Worm (Caenorhabditis elegans) whole organism, L4 larva: ENCODE results near the gene gei-15.
A peak's percentile ranks its signal among the peaks of the same experiment; 100 is the strongest.

Experiments
- D1046.2 ChIP-seq: fragments of 200-800 bp; sonication (Bioruptor generic); IDR thresholded peaks from 2 replicates; pipeline ENCODE4 v1.3.6; 2022; ENCODE audit warnings: missing genetic modification characterization, missing compliant biosample characterization
- F10B5.3 ChIP-seq: sonication (generic microtip); optimal IDR thresholded peaks from 2 replicates; lab custom pipeline; 2016; ENCODE audit warnings: mild to moderate bottlenecking, missing genetic modification characterization, missing compliant biosample characterization
- F49E8.2 ChIP-seq: sonication (generic microtip); optimal IDR thresholded peaks from 2 replicates; lab custom pipeline; 2016; ENCODE audit warnings: missing compliant biosample characterization, mild to moderate bottlenecking, missing genetic modification characterization, borderline replicate concordance
- T20F7.1 ChIP-seq: fragments of 200-800 bp; sonication (Bioruptor generic); optimal IDR thresholded peaks from 2 replicates; lab custom pipeline; 2018; ENCODE audit warnings: mild to moderate bottlenecking, missing genetic modification characterization, missing compliant biosample characterization
- Y5F2A.4 ChIP-seq: fragments of 200-800 bp; sonication (Bioruptor generic); optimal IDR thresholded peaks from 2 replicates; lab custom pipeline; 2018; ENCODE audit warnings: mild to moderate bottlenecking, missing genetic modification characterization, missing compliant biosample characterization
- Y75B8A.6 ChIP-seq: fragments of 200-800 bp; sonication (Bioruptor generic); IDR thresholded peaks from 2 replicates; pipeline ENCODE4 v1.3.6; 2022; ENCODE audit warnings: missing genetic modification reagents, missing genetic modification characterization, missing compliant biosample characterization
- aha-1 ChIP-seq: fragments of 150-350 bp; peaks from one replicate; lab custom pipeline; 2014; ENCODE audit warnings: missing biosample characterization, missing genetic modification characterization
- aly-2 ChIP-seq: sonication (generic microtip); optimal IDR thresholded peaks from 2 replicates; lab custom pipeline; 2018; ENCODE audit warnings: missing biosample characterization, missing genetic modification characterization
- ama-1 ChIP-seq: fragments of 150-350 bp; optimal IDR thresholded peaks from 2 replicates; lab custom pipeline; 2014; ENCODE audit warnings: inconsistent platforms, mixed read lengths
- ceh-28 ChIP-seq: fragments of 150-350 bp; optimal IDR thresholded peaks from 2 replicates; lab custom pipeline; 2014; ENCODE audit warnings: missing biosample characterization, missing genetic modification reagents, missing genetic modification characterization
- ceh-44 ChIP-seq: fragments of 200-800 bp; sonication (Bioruptor generic); IDR thresholded peaks from 2 replicates; pipeline ENCODE4 v1.3.6; 2022; ENCODE audit warnings: missing genetic modification reagents, missing genetic modification characterization, missing compliant biosample characterization
- ceh-82 ChIP-seq: sonication (generic microtip); optimal IDR thresholded peaks from 2 replicates; lab custom pipeline; 2017; ENCODE audit warnings: missing biosample characterization, missing genetic modification characterization
- cey-2 ChIP-seq: sonication (generic microtip); optimal IDR thresholded peaks from 3 replicates; lab custom pipeline; 2017; ENCODE audit warnings: missing genetic modification characterization, mild to moderate bottlenecking, missing compliant biosample characterization, antibody characterized with exemption, borderline replicate concordance; ENCODE audit not compliant: insufficient read depth
- ctbp-1 ChIP-seq: fragments of 200-800 bp; sonication (Bioruptor generic); IDR thresholded peaks from 2 replicates; pipeline ENCODE4 v1.3.6; 2022; ENCODE audit warnings: missing genetic modification reagents, missing genetic modification characterization, missing compliant biosample characterization
- daf-12 ChIP-seq: fragments of 150-350 bp; optimal IDR thresholded peaks from 2 replicates; lab custom pipeline; 2014; ENCODE audit warnings: missing biosample characterization, missing genetic modification reagents, missing genetic modification characterization
- daf-16 ChIP-seq, 3 experiments: sonication (generic microtip); optimal IDR thresholded peaks; 2 replicates each; lab custom pipeline; 2016 to 2017; ENCODE audit warnings: missing genetic modification characterization in 3 of 3, missing genetic modification reagents in 3 of 3, mild to moderate bottlenecking in 2 of 3, missing compliant biosample characterization in 2 of 3, missing biosample characterization in 1 of 3, moderate library complexity in 1 of 3
- daf-19 ChIP-seq: fragments of 200-800 bp; sonication (Bioruptor generic); conservative IDR thresholded peaks from 2 replicates; pipeline ENCODE4 v1.3.6; 2022; ENCODE audit warnings: missing genetic modification characterization, missing compliant biosample characterization
- dve-1 ChIP-seq: sonication (generic microtip); optimal IDR thresholded peaks from 2 replicates; lab custom pipeline; 2017; ENCODE audit warnings: antibody characterized with exemption, mild to moderate bottlenecking, missing genetic modification characterization, missing compliant biosample characterization; ENCODE audit not compliant: insufficient read depth
- hlh-30 ChIP-seq: sonication (generic microtip); optimal IDR thresholded peaks from 2 replicates; lab custom pipeline; 2017; ENCODE audit warnings: antibody characterized with exemption, mild to moderate bottlenecking, missing genetic modification characterization, missing compliant biosample characterization; ENCODE audit not compliant: insufficient read depth
- hmg-1.1 ChIP-seq: fragments of 200-800 bp; sonication (Bioruptor generic); IDR thresholded peaks from 2 replicates; pipeline ENCODE4 v1.3.6; 2022; ENCODE audit warnings: missing genetic modification reagents, missing genetic modification characterization, missing compliant biosample characterization
- lin-1 ChIP-seq: fragments of 200-800 bp; sonication (Bioruptor generic); IDR thresholded peaks from 2 replicates; pipeline ENCODE4 v1.3.6; 2022; ENCODE audit warnings: missing genetic modification reagents, missing genetic modification characterization, missing compliant biosample characterization
- madf-5 ChIP-seq, 2 experiments: fragments of 200-800 bp; sonication (Bioruptor generic); IDR thresholded peaks; 2 replicates each; pipeline ENCODE4 v1.3.6; 2022; ENCODE audit warnings: missing compliant biosample characterization in 2 of 2, missing genetic modification characterization in 2 of 2
- mdl-1 ChIP-seq, 2 experiments: fragments of 150-350 bp in 1 of 2; sonication (generic microtip) in 1 of 2; optimal IDR thresholded peaks; 2 replicates each; lab custom pipeline; 2014 to 2017; ENCODE audit warnings: missing biosample characterization in 2 of 2, missing genetic modification characterization in 2 of 2
- mep-1 ChIP-seq: fragments of 150-350 bp; sonication (generic microtip); optimal IDR thresholded peaks from 3 replicates; lab custom pipeline; 2014; ENCODE audit warnings: missing biosample characterization, missing genetic modification characterization
- mxl-2 ChIP-seq: fragments of 200-800 bp; sonication (Bioruptor generic); conservative IDR thresholded peaks from 2 replicates; pipeline ENCODE4 v1.3.6; 2022; ENCODE audit warnings: missing genetic modification reagents, missing genetic modification characterization, missing compliant biosample characterization
- mxl-3 ChIP-seq: fragments of 200-800 bp; sonication (Bioruptor generic); optimal IDR thresholded peaks from 2 replicates; lab custom pipeline; 2018; ENCODE audit warnings: mild to moderate bottlenecking, missing genetic modification characterization, missing compliant biosample characterization
- nhr-10 ChIP-seq: fragments of 150-350 bp; optimal IDR thresholded peaks from 2 replicates; lab custom pipeline; 2014; ENCODE audit warnings: missing biosample characterization, missing genetic modification characterization
- nhr-102 ChIP-seq: sonication (generic microtip); optimal IDR thresholded peaks from 2 replicates; lab custom pipeline; 2016; ENCODE audit warnings: mild to moderate bottlenecking, missing genetic modification characterization, moderate library complexity, missing compliant biosample characterization
- nhr-11 ChIP-seq: fragments of 150-350 bp; optimal IDR thresholded peaks from 2 replicates; lab custom pipeline; 2014; ENCODE audit warnings: missing biosample characterization, missing genetic modification characterization
- nhr-237 ChIP-seq: sonication (generic microtip); optimal IDR thresholded peaks from 2 replicates; lab custom pipeline; 2017; ENCODE audit warnings: missing biosample characterization, missing genetic modification characterization
- nhr-25 ChIP-seq: sonication (generic microtip); optimal IDR thresholded peaks from 2 replicates; lab custom pipeline; 2017; ENCODE audit warnings: missing genetic modification characterization, mild to moderate bottlenecking, missing compliant biosample characterization, antibody characterized with exemption, moderate library complexity, borderline replicate concordance; ENCODE audit not compliant: insufficient read depth
- nhr-28 ChIP-seq: fragments of 150-350 bp; optimal IDR thresholded peaks from 2 replicates; lab custom pipeline; 2014; ENCODE audit warnings: missing biosample characterization, missing genetic modification characterization
- nhr-48 ChIP-seq: sonication (generic microtip); optimal IDR thresholded peaks from 2 replicates; lab custom pipeline; 2016; ENCODE audit warnings: mild to moderate bottlenecking, missing genetic modification characterization, missing compliant biosample characterization
- nhr-6 ChIP-seq: fragments of 150-350 bp; optimal IDR thresholded peaks from 2 replicates; lab custom pipeline; 2014; ENCODE audit warnings: missing biosample characterization, missing genetic modification characterization
- nhr-77 ChIP-seq: fragments of 150-350 bp; optimal IDR thresholded peaks from 2 replicates; lab custom pipeline; 2014; ENCODE audit warnings: missing biosample characterization, missing genetic modification characterization
- php-3 ChIP-seq: fragments of 200-800 bp; sonication (Bioruptor generic); IDR thresholded peaks from 2 replicates; pipeline ENCODE4 v1.3.6; 2022; ENCODE audit warnings: missing genetic modification reagents, missing genetic modification characterization, missing compliant biosample characterization
- pqm-1 ChIP-seq: sonication (generic microtip); optimal IDR thresholded peaks from 2 replicates; lab custom pipeline; 2017; ENCODE audit warnings: missing biosample characterization, missing genetic modification characterization
- set-16 ChIP-seq: fragments of 200-800 bp; sonication (Bioruptor generic); IDR thresholded peaks from 2 replicates; pipeline ENCODE4 v1.3.6; 2022; ENCODE audit warnings: missing genetic modification reagents, missing genetic modification characterization, missing compliant biosample characterization
- spr-1 ChIP-seq: sonication (generic microtip); optimal IDR thresholded peaks from 2 replicates; lab custom pipeline; 2016; ENCODE audit warnings: mild to moderate bottlenecking, missing genetic modification characterization, missing compliant biosample characterization
- spr-3 ChIP-seq: fragments of 200-800 bp; sonication (Bioruptor generic); optimal IDR thresholded peaks from 2 replicates; lab custom pipeline; 2018; ENCODE audit warnings: mild to moderate bottlenecking, missing genetic modification characterization, missing compliant biosample characterization
- tra-1 ChIP-seq: fragments of 200-800 bp; sonication (Bioruptor generic); IDR thresholded peaks from 2 replicates; pipeline ENCODE4 v1.3.6; 2022; ENCODE audit warnings: missing genetic modification reagents, missing genetic modification characterization, missing compliant biosample characterization
- vab-7 ChIP-seq: fragments of 200-800 bp; sonication (Bioruptor generic); IDR thresholded peaks from 2 replicates; pipeline ENCODE4 v1.3.6; 2022; ENCODE audit warnings: missing genetic modification reagents, missing genetic modification characterization, missing compliant biosample characterization
- ztf-11 ChIP-seq: fragments of 150-350 bp; optimal IDR thresholded peaks from 2 replicates; lab custom pipeline; 2014; ENCODE audit warnings: missing biosample characterization, missing genetic modification characterization
- ztf-7 ChIP-seq: fragments of 150-350 bp; optimal IDR thresholded peaks from 2 replicates; lab custom pipeline; 2014; ENCODE audit warnings: missing biosample characterization, missing genetic modification characterization

Gene gei-15

ce11 chrX:6807137-6807861 lies 15.8 kb downstream of the gei-15 start (continued):
- TF ChIP-seq aly-2 (tag; lab: Kevin White, UChicago) (no peak), D1046.2 (GFP tag; lab: Robert Waterston, UW) (no peak), ztf-11 (tag; lab: Kevin White, UChicago) (no peak), nhr-77 (tag; lab: Kevin White, UChicago) (peak; percentile 6), mxl-3 (GFP tag; lab: Kevin White, UChicago) (no peak), Y5F2A.4 (GFP tag; lab: Kevin White, UChicago) (no peak), nhr-6 (tag; lab: Kevin White, UChicago) (no peak), ama-1 (lab: Kevin White, UChicago) (no peak), lin-1 (no peak), daf-19 (GFP tag; lab: Robert Waterston, UW) (no peak), Y75B8A.6 (GFP tag; lab: Robert Waterston, UW) (no peak), daf-16 (GFP tag; optimal IDR thresholded peaks at IDR 0.05; lab: Kevin White, UChicago) (no peak), daf-16 (tag; optimal IDR thresholded peaks at IDR 0.05; lab: Kevin White, UChicago) (peak; percentile 83), F10B5.3 (no peak), mxl-2 (GFP tag; lab: Robert Waterston, UW) (peak; percentile 75; the same call in 1 of the 2 replicates), T20F7.1 (GFP tag; lab: Kevin White, UChicago) (peak; percentile 44), hlh-30 (tag; lab: Kevin White, UChicago) (peak; percentile 77), aha-1 (tag; lab: Kevin White, UChicago) (peak; percentile 28), spr-3 (GFP tag; lab: Kevin White, UChicago) (no peak), pqm-1 (tag; lab: Kevin White, UChicago) (peak; percentile 2), dve-1 (peak; percentile 63), daf-12 (tag; lab: Kevin White, UChicago) (no peak), spr-1 (tag; lab: Kevin White, UChicago) (no peak), hmg-1.1 (GFP tag; lab: Robert Waterston, UW) (no peak), ctbp-1 (no peak), ceh-28 (tag; lab: Kevin White, UChicago) (no peak), nhr-102 (tag; lab: Kevin White, UChicago) (peak; percentile 5)

ce11 chrX:6806463-6806862 lies 16.6 kb downstream of the gei-15 start, which contains the start of gene atg-2:
TSS of gene atg-2 (plus strand) at chrX:6806763.
- TF ChIP-seq madf-5 (GFP tag; IDR thresholded peaks at IDR 0.05; lab: Robert Waterston, UW), result no peak
- TF ChIP-seq ztf-7, result no peak
- TF ChIP-seq nhr-48, result no peak
- TF ChIP-seq nhr-237 (tag; lab: Kevin White, UChicago), result no peak
- TF ChIP-seq nhr-10 (tag; lab: Kevin White, UChicago), result no peak
- no peak for TF ChIP-seq vab-7 (GFP tag; lab: Robert Waterston, UW)
- no peak for TF ChIP-seq cey-2 (tag; lab: Kevin White, UChicago)
- TF ChIP-seq mdl-1 (tag; optimal IDR thresholded peaks at IDR 0.05; lab: Kevin White, UChicago), result no peak
- TF ChIP-seq nhr-11, result no peak
- no peak for TF ChIP-seq nhr-28 (tag; lab: Kevin White, UChicago)
- TF ChIP-seq mep-1 (tag; lab: Kevin White, UChicago), result no peak
- no peak for TF ChIP-seq dve-1

- TF ChIP-seq F49E8.2 (tag; lab: Kevin White, UChicago) (no peak), pqm-1 (tag; lab: Kevin White, UChicago) (no peak), tra-1 (GFP tag; lab: Robert Waterston, UW) (no peak), lin-1 (no peak), mxl-3 (GFP tag; lab: Kevin White, UChicago) (no peak), Y5F2A.4 (GFP tag; lab: Kevin White, UChicago) (no peak), set-16 (GFP tag; lab: Robert Waterston, UW) (no peak), ceh-82 (tag; lab: Kevin White, UChicago) (no peak), nhr-25 (tag; lab: Kevin White, UChicago) (no peak), ceh-44 (GFP tag; lab: Robert Waterston, UW) (no peak), php-3 (GFP tag; lab: Robert Waterston, UW) (no peak)
Measured at ce11 chrX:6805427-6805826, 17.6 kb downstream of the gei-15 start.
